Worm (Caenorhabditis elegans): ENCODE measurements around the gene T25D10.1.

- TF ChIP-seq tbx-7 (tag; optimal IDR thresholded peaks at IDR 0.05) (no peak), ama-1 (optimal IDR thresholded peaks at IDR 0.05) (no peak)
These were observed 37.9 kb upstream of the T25D10.1 start, which contains the start of the genes ani-2 and clec-88 for ce11 chrII:6365237-6365815.
